Worm (Caenorhabditis elegans) whole organism, L4 larva: ENCODE measurements around the gene nhr-211.

Source experiments
- fkh-10 ChIP-seq: fragments of 150-350 bp; optimal IDR thresholded peaks from 2 replicates; lab custom pipeline; 2014; ENCODE audit warnings: missing biosample characterization, missing genetic modification reagents, missing genetic modification characterization
- hmg-1.1 ChIP-seq: fragments of 200-800 bp; sonication (Bioruptor generic); IDR thresholded peaks from 2 replicates; pipeline ENCODE4 v1.3.6; 2022; ENCODE audit warnings: missing genetic modification reagents, missing genetic modification characterization, missing compliant biosample characterization
- lin-13 ChIP-seq: fragments of 150-350 bp; optimal IDR thresholded peaks from 2 replicates; lab custom pipeline; 2014; ENCODE audit warnings: missing biosample characterization, missing genetic modification reagents, missing genetic modification characterization
- nhr-41 ChIP-seq: fragments of 200-800 bp; sonication (Bioruptor generic); IDR thresholded peaks from 2 replicates; pipeline ENCODE4 v1.3.6; 2022; ENCODE audit warnings: missing genetic modification reagents, missing genetic modification characterization, missing compliant biosample characterization
- unc-39 ChIP-seq: sonication (generic microtip); optimal IDR thresholded peaks from 2 replicates; lab custom pipeline; 2017; ENCODE audit warnings: missing biosample characterization, missing genetic modification characterization

ce11 chrV:467507-467906 lies 19.3 kb upstream of the nhr-211 start:
- TF ChIP-seq nhr-41 (GFP tag; lab: Robert Waterston, UW): no peak
- no peak for TF ChIP-seq lin-13 (GFP tag; lab: Kevin White, UChicago)
- no peak for TF ChIP-seq fkh-10
- TF ChIP-seq hmg-1.1 (GFP tag; lab: Robert Waterston, UW): no peak
- no peak for TF ChIP-seq unc-39 (tag; lab: Kevin White, UChicago)
